Worm (Caenorhabditis elegans) whole organism, L1 larva: ENCODE measurements around the gene C44B9.2.

Experiments
- dsc-1 ChIP-seq: sonication (generic microtip); optimal IDR thresholded peaks from 2 replicates; lab custom pipeline; 2016; ENCODE audit warnings: mild to moderate bottlenecking, missing genetic modification characterization, missing compliant biosample characterization
- fkh-8 ChIP-seq: sonication (generic microtip); optimal IDR thresholded peaks from 2 replicates; lab custom pipeline; 2016; ENCODE audit warnings: mild to moderate bottlenecking, missing genetic modification characterization, missing compliant biosample characterization
- lin-15B ChIP-seq: fragments of 150-350 bp; sonication (generic microtip); optimal IDR thresholded peaks from 3 replicates; lab custom pipeline; 2014; ENCODE audit warnings: missing biosample characterization, missing genetic modification characterization
- lir-3 ChIP-seq: sonication (generic microtip); optimal IDR thresholded peaks from 2 replicates; lab custom pipeline; 2016; ENCODE audit warnings: mild to moderate bottlenecking, missing genetic modification characterization, moderate library complexity, missing compliant biosample characterization; ENCODE audit not compliant: poor library complexity
- nhr-12 ChIP-seq: sonication (generic microtip); optimal IDR thresholded peaks from 2 replicates; lab custom pipeline; 2017; ENCODE audit warnings: missing biosample characterization, missing genetic modification characterization
- nhr-77 ChIP-seq: fragments of 150-350 bp; optimal IDR thresholded peaks from 2 replicates; lab custom pipeline; 2014; ENCODE audit warnings: missing biosample characterization, missing genetic modification characterization
- nhr-90 ChIP-seq: sonication (generic microtip); optimal IDR thresholded peaks from 2 replicates; lab custom pipeline; 2016; ENCODE audit warnings: mild to moderate bottlenecking, missing genetic modification characterization, missing compliant biosample characterization; ENCODE audit not compliant: poor library complexity
- snpc-4 ChIP-seq: fragments of 150-350 bp; optimal IDR thresholded peaks from 2 replicates; lab custom pipeline; 2014; ENCODE audit warnings: missing biosample characterization, missing genetic modification characterization
- xbp-1 ChIP-seq: sonication (generic microtip); optimal IDR thresholded peaks from 2 replicates; lab custom pipeline; 2016; ENCODE audit warnings: missing genetic modification characterization, missing compliant biosample characterization

DNA sequence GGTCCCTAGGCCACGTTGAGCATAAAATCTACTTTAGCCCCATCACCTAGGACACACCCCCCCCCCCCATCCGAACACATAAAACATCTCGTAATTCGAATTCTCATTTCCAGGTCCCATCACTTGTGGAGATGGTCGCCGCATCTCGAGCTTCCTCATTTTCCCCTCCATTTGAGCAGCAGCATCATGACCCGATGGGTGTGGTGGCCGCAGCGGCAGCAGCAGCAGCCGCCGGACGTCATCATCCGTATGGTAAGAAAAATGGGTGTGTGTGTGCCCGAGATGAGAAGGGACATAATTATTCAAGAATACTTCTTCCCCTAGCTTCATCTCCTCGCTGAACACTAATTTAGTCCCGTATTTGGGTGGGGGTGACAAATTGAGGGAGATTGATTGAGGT lies 46.2 kb downstream of the C44B9.2 start:
- TF ChIP-seq snpc-4 (tag; lab: Kevin White, UChicago) (no peak), fkh-8 (tag; lab: Kevin White, UChicago) (no peak), nhr-77 (tag; lab: Kevin White, UChicago) (no peak), lir-3 (no peak), nhr-90 (tag; lab: Kevin White, UChicago) (no peak), dsc-1 (tag; lab: Kevin White, UChicago) (no peak), nhr-12 (tag; lab: Kevin White, UChicago) (no peak), xbp-1 (tag; lab: Kevin White, UChicago) (no peak), lin-15B (tag; lab: Kevin White, UChicago) (no peak)
